Worm (Caenorhabditis elegans): ENCODE results near the gene fbxb-48.

Gene fbxb-48

ce11 chrII:1744183-1744582, 25.1 kb upstream of the fbxb-48 start, which contains the start of gene clec-19:
TSS of gene clec-19 (plus strand) at chrII:1744483.
- TF ChIP-seq K02D7.2 (tag; optimal IDR thresholded peaks at IDR 0.05) (no peak), dmd-4 (tag; optimal IDR thresholded peaks at IDR 0.05; ENCODE audit: borderline replicate concordance) (no peak), odd-2 (tag; optimal IDR thresholded peaks at IDR 0.05) (no peak), pha-4 (tag; optimal IDR thresholded peaks at IDR 0.05) (no peak), dve-1 (tag; optimal IDR thresholded peaks at IDR 0.05) (no peak), sox-4 (tag; optimal IDR thresholded peaks at IDR 0.05) (no peak), zip-5 (tag; optimal IDR thresholded peaks at IDR 0.05) (no peak), ahr-1 (tag; optimal IDR thresholded peaks at IDR 0.05) (no peak), elt-4 (tag; optimal IDR thresholded peaks at IDR 0.05) (no peak), Y22D7AL.16 (tag; optimal IDR thresholded peaks at IDR 0.05) (no peak), madf-2 (tag; optimal IDR thresholded peaks at IDR 0.05) (no peak), pag-3 (tag; optimal IDR thresholded peaks at IDR 0.05; ENCODE audit: borderline replicate concordance) (no peak), ceh-14 (tag; optimal IDR thresholded peaks at IDR 0.05) (no peak), rnt-1 (tag; optimal IDR thresholded peaks at IDR 0.05) (no peak), ets-4 (tag; optimal IDR thresholded peaks at IDR 0.05) (no peak)

- TF ChIP-seq madf-2 (tag; optimal IDR thresholded peaks at IDR 0.05) (no peak), ceh-31 (tag; optimal IDR thresholded peaks at IDR 0.05) (no peak), C08G9.2 (tag; optimal IDR thresholded peaks at IDR 0.05) (no peak), npax-4 (tag; optimal IDR thresholded peaks at IDR 0.05) (no peak), K09A11.1 (tag; optimal IDR thresholded peaks at IDR 0.05; ENCODE audit: insufficient read depth) (no peak), ceh-18 (tag; optimal IDR thresholded peaks at IDR 0.05) (no peak), nhr-232 (tag; optimal IDR thresholded peaks at IDR 0.05) (no peak), ztf-16 (tag; optimal IDR thresholded peaks at IDR 0.05) (no peak), gmeb-2 (tag; optimal IDR thresholded peaks at IDR 0.05) (no peak), unc-42 (tag; optimal IDR thresholded peaks at IDR 0.05) (no peak), ceh-34 (tag; optimal IDR thresholded peaks at IDR 0.05) (no peak), pha-4 (tag; optimal IDR thresholded peaks at IDR 0.05) (no peak), ceh-48 (tag; optimal IDR thresholded peaks at IDR 0.05) (no peak), tbx-2 (tag; optimal IDR thresholded peaks at IDR 0.05) (no peak), mec-3 (tag; optimal IDR thresholded peaks at IDR 0.05; ENCODE audit: borderline replicate concordance) (no peak)
Measured at ce11 chrII:1742535-1742934, 23.5 kb upstream of the fbxb-48 start, which contains the start of gene F36H5.12. TSS of gene F36H5.12 (plus strand) at chrII:1742835.

ce11 chrII:1741248-1741647, 22.2 kb upstream of the fbxb-48 start, which contains the start of gene K07G6.1:
TSS of gene K07G6.1 (plus strand) at chrII:1741548.
- TF ChIP-seq ztf-16 (tag; optimal IDR thresholded peaks at IDR 0.05): no peak
- no peak for TF ChIP-seq syd-9 (tag; optimal IDR thresholded peaks at IDR 0.05)

ce11 chrII:1738844-1739243, 19.8 kb upstream of the fbxb-48 start, which contains the start of the genes irld-9 and irld-33:
TSS of gene irld-9 (minus strand) at chrII:1738944.
TSS of gene irld-33 (plus strand) at chrII:1739052.
- TF ChIP-seq unc-3 (GFP tag; conservative IDR thresholded peaks at IDR 0.05): no peak
- TF ChIP-seq unc-3 (tag; optimal IDR thresholded peaks at IDR 0.05): no peak
- TF ChIP-seq ceh-22 (tag; optimal IDR thresholded peaks at IDR 0.05): no peak
- no peak for TF ChIP-seq sdc-2 (tag; optimal IDR thresholded peaks at IDR 0.05)
- TF ChIP-seq gmeb-2 (tag; optimal IDR thresholded peaks at IDR 0.05): no peak
- no peak for TF ChIP-seq ceh-18 (tag; optimal IDR thresholded peaks at IDR 0.05)
- no peak for TF ChIP-seq unc-86 (tag; optimal IDR thresholded peaks at IDR 0.05)
- TF ChIP-seq K09A11.1 (tag; optimal IDR thresholded peaks at IDR 0.05; ENCODE audit: insufficient read depth): no peak
- TF ChIP-seq hlh-6 (tag; optimal IDR thresholded peaks at IDR 0.05): no peak
- no peak for TF ChIP-seq eyg-1 (tag; optimal IDR thresholded peaks at IDR 0.05)
- no peak for TF ChIP-seq ztf-16 (tag; optimal IDR thresholded peaks at IDR 0.05)
- TF ChIP-seq ttx-3 (tag; optimal IDR thresholded peaks at IDR 0.05): no peak
- no peak for TF ChIP-seq hlh-8 (tag; optimal IDR thresholded peaks at IDR 0.05)
- TF ChIP-seq pqm-1 (tag; optimal IDR thresholded peaks at IDR 0.05): no peak
- no peak for TF ChIP-seq fkh-6 (tag; optimal IDR thresholded peaks at IDR 0.05)
- TF ChIP-seq npax-4 (tag; optimal IDR thresholded peaks at IDR 0.05): no peak
- no peak for TF ChIP-seq ets-4 (tag; optimal IDR thresholded peaks at IDR 0.05)
- TF ChIP-seq ceh-19 (GFP tag; optimal IDR thresholded peaks at IDR 0.05): no peak
- no peak for TF ChIP-seq ceh-2 (tag; optimal IDR thresholded peaks at IDR 0.05)
